Fruit fly (Drosophila melanogaster) whole organism, embryonic: Measurements from ENCODE around the gene sima.

Source experiments
- CG12391 ChIP-seq: fragments of 200-800 bp; sonication (Bioruptor generic); optimal IDR thresholded peaks from 3 replicates; lab custom pipeline; 2018; ENCODE audit warnings: missing biosample characterization, mild to moderate bottlenecking, missing genetic modification characterization, moderate library complexity
- CG13287 ChIP-seq: fragments of 200-800 bp; sonication (Bioruptor generic); IDR thresholded peaks from 2 replicates; pipeline ENCODE4 v1.3.6; 2022; ENCODE audit warnings: missing biosample characterization, missing genetic modification characterization; ENCODE audit not compliant: partially characterized antibody
- CG13424 ChIP-seq: fragments of 200-800 bp; sonication (Bioruptor generic); optimal IDR thresholded peaks from 2 replicates; lab custom pipeline; 2019; ENCODE audit warnings: missing biosample characterization, mild to moderate bottlenecking, missing genetic modification characterization, moderate library complexity
- CG13894 ChIP-seq: fragments of 200-800 bp; sonication (Bioruptor generic); optimal IDR thresholded peaks from 3 replicates; lab custom pipeline; 2018; ENCODE audit warnings: missing biosample characterization, mild to moderate bottlenecking, missing genetic modification characterization, moderate library complexity
- CG14710 ChIP-seq: fragments of 200-800 bp; sonication (Bioruptor generic); optimal IDR thresholded peaks from 3 replicates; lab custom pipeline; 2019; ENCODE audit warnings: missing biosample characterization, mild to moderate bottlenecking, missing genetic modification characterization, moderate library complexity
- CG18599 ChIP-seq: fragments of 200-800 bp; sonication (Bioruptor generic); optimal IDR thresholded peaks from 3 replicates; lab custom pipeline; 2017; ENCODE audit warnings: missing biosample characterization, missing genetic modification characterization, mild to moderate bottlenecking, moderate library complexity, missing genetic modification reagents
- CG2678 ChIP-seq: fragments of 200-800 bp; sonication (Bioruptor generic); optimal IDR thresholded peaks from 3 replicates; lab custom pipeline; 2019; ENCODE audit warnings: missing biosample characterization, mild to moderate bottlenecking, missing genetic modification characterization, moderate library complexity
- CG32532 ChIP-seq: fragments of 200-800 bp; sonication (Bioruptor generic); IDR thresholded peaks from 2 replicates; pipeline ENCODE4 v1.3.6; 2022; ENCODE audit warnings: missing biosample characterization, missing genetic modification characterization
- CG34422 ChIP-seq: fragments of 200-800 bp; sonication (Bioruptor generic); IDR thresholded peaks from 3 replicates; pipeline ENCODE4 v1.3.6; 2022; ENCODE audit warnings: missing biosample characterization, missing genetic modification characterization
- CG4404 ChIP-seq: fragments of 200-800 bp; sonication (Bioruptor generic); IDR thresholded peaks from 2 replicates; pipeline ENCODE4 v1.3.6; 2022; ENCODE audit warnings: missing biosample characterization, missing genetic modification characterization
- CG4854 ChIP-seq: fragments of 200-800 bp; sonication (Bioruptor generic); optimal IDR thresholded peaks from 2 replicates; lab custom pipeline; 2016; ENCODE audit warnings: missing biosample characterization, missing genetic modification characterization, inconsistent platforms
- CG5180 ChIP-seq: fragments of 200-800 bp; sonication (Bioruptor generic); optimal IDR thresholded peaks from 3 replicates; lab custom pipeline; 2017; ENCODE audit warnings: missing biosample characterization, missing genetic modification characterization, mild to moderate bottlenecking, moderate library complexity, missing genetic modification reagents
- CG6765 ChIP-seq: fragments of 200-800 bp; sonication (Bioruptor generic); optimal IDR thresholded peaks from 3 replicates; lab custom pipeline; 2017; ENCODE audit warnings: missing biosample characterization, mild to moderate bottlenecking, missing genetic modification characterization
- CG8388 ChIP-seq: fragments of 200-800 bp; sonication (Bioruptor generic); optimal IDR thresholded peaks from 2 replicates; lab custom pipeline; 2019; ENCODE audit warnings: missing biosample characterization, mild to moderate bottlenecking, missing genetic modification characterization, moderate library complexity
- CG8944 ChIP-seq: fragments of 200-800 bp; sonication (Bioruptor generic); optimal IDR thresholded peaks from 3 replicates; lab custom pipeline; 2016; ENCODE audit warnings: missing biosample characterization, missing genetic modification characterization
- CG9797 ChIP-seq: fragments of 200-800 bp; sonication (Bioruptor generic); optimal IDR thresholded peaks from 3 replicates; lab custom pipeline; 2018; ENCODE audit warnings: missing biosample characterization, mild to moderate bottlenecking, missing genetic modification characterization
- CG9817 ChIP-seq: fragments of 200-800 bp; sonication (Bioruptor generic); optimal IDR thresholded peaks from 2 replicates; lab custom pipeline; 2018; ENCODE audit warnings: missing biosample characterization, mild to moderate bottlenecking, missing genetic modification characterization, moderate library complexity
- CG9932 ChIP-seq: fragments of 200-800 bp; sonication (Bioruptor generic); IDR thresholded peaks from 2 replicates; pipeline ENCODE4 v1.3.6; 2022; ENCODE audit warnings: missing biosample characterization, missing genetic modification characterization
- Dad ChIP-seq: fragments of 200-800 bp; sonication (Bioruptor generic); optimal IDR thresholded peaks from 3 replicates; lab custom pipeline; 2016; ENCODE audit warnings: missing biosample characterization, missing genetic modification characterization
- Elba2 ChIP-seq: fragments of 200-800 bp; sonication (Bioruptor generic); optimal IDR thresholded peaks from 3 replicates; lab custom pipeline; 2016; ENCODE audit warnings: missing biosample characterization, missing genetic modification characterization
- Hmr ChIP-seq: fragments of 200-800 bp; sonication (Bioruptor generic); optimal IDR thresholded peaks from 3 replicates; lab custom pipeline; 2017; ENCODE audit warnings: mild to moderate bottlenecking, missing biosample characterization, missing genetic modification reagents, missing genetic modification characterization
- Hr3 ChIP-seq: fragments of 200-800 bp; sonication (Bioruptor generic); optimal IDR thresholded peaks from 3 replicates; lab custom pipeline; 2016; ENCODE audit warnings: missing biosample characterization, missing genetic modification characterization
- Kr ChIP-seq: fragments of 200-800 bp; sonication (Bioruptor generic); optimal IDR thresholded peaks from 2 replicates; lab custom pipeline; 2017; ENCODE audit warnings: missing biosample characterization, mild to moderate bottlenecking, missing genetic modification characterization
- MBD-R2 ChIP-seq: fragments of 200-800 bp; sonication (Bioruptor generic); IDR thresholded peaks from 2 replicates; pipeline ENCODE4 v1.3.6; 2022; ENCODE audit warnings: missing biosample characterization, missing genetic modification characterization
- MESR4 ChIP-seq: fragments of 200-800 bp; sonication (Bioruptor generic); optimal IDR thresholded peaks from 2 replicates; lab custom pipeline; 2018; ENCODE audit warnings: missing biosample characterization, mild to moderate bottlenecking, missing genetic modification characterization, moderate library complexity
- Med ChIP-seq: fragments of 200-800 bp; sonication (Bioruptor generic); peaks from one replicate; lab custom pipeline; 2016; ENCODE audit warnings: missing biosample characterization, missing genetic modification characterization, mild to moderate bottlenecking, inconsistent platforms, moderate library complexity
- Meics ChIP-seq: fragments of 200-800 bp; sonication (Bioruptor generic); optimal IDR thresholded peaks from 2 replicates; lab custom pipeline; 2017; ENCODE audit warnings: missing biosample characterization, mild to moderate bottlenecking, missing genetic modification characterization
- Rfx ChIP-seq: fragments of 200-800 bp; sonication (Bioruptor generic); IDR thresholded peaks from 2 replicates; pipeline ENCODE4 v1.3.6; 2022; ENCODE audit warnings: missing biosample characterization, missing genetic modification characterization
- Side ChIP-seq: fragments of 200-800 bp; sonication (Bioruptor generic); optimal IDR thresholded peaks from 2 replicates; lab custom pipeline; 2016; ENCODE audit warnings: missing biosample characterization, missing genetic modification characterization
- Trl ChIP-seq, 3 experiments: fragments of >200 bp in 2 of 3; fragments of 200-800 bp in 1 of 3; sonication (Bioruptor generic) in 1 of 3; optimal IDR thresholded peaks; 2 replicates in 1 of 3; 3 replicates in 2 of 3; lab custom pipeline; 2016 to 2017; ENCODE audit warnings: missing biosample characterization in 1 of 3, missing genetic modification characterization in 1 of 3
- Xrp1 ChIP-seq: fragments of 200-800 bp; sonication (Bioruptor generic); IDR thresholded peaks from 2 replicates; pipeline ENCODE4 v1.3.6; 2022; ENCODE audit warnings: missing biosample characterization, missing genetic modification characterization
- bcd ChIP-seq: fragments of 200-800 bp; sonication (Bioruptor generic); optimal IDR thresholded peaks from 2 replicates; lab custom pipeline; 2017; ENCODE audit warnings: missing biosample characterization, mild to moderate bottlenecking, missing genetic modification characterization
- cas ChIP-seq: fragments of 200-800 bp; sonication (Bioruptor generic); IDR thresholded peaks from 2 replicates; pipeline ENCODE4 v1.3.6; 2022; ENCODE audit warnings: missing biosample characterization, missing genetic modification characterization
- chif ChIP-seq, 2 experiments: fragments of 200-800 bp; sonication (Bioruptor generic); optimal IDR thresholded peaks; 3 replicates each; lab custom pipeline; 2016; ENCODE audit warnings: missing biosample characterization in 2 of 2, missing genetic modification characterization in 2 of 2
- chm ChIP-seq: fragments of 200-800 bp; sonication (Bioruptor generic); IDR thresholded peaks from 2 replicates; pipeline ENCODE4 v1.3.6; 2022; ENCODE audit warnings: missing biosample characterization, missing genetic modification characterization
- chn ChIP-seq: fragments of 200-800 bp; sonication (Bioruptor generic); optimal IDR thresholded peaks from 2 replicates; lab custom pipeline; 2016; ENCODE audit warnings: missing biosample characterization, missing genetic modification characterization
- ind ChIP-seq: fragments of 200-800 bp; sonication (Bioruptor generic); optimal IDR thresholded peaks from 3 replicates; lab custom pipeline; 2016; ENCODE audit warnings: missing biosample characterization, missing genetic modification characterization
- luna ChIP-seq: fragments of 200-800 bp; sonication (Bioruptor generic); optimal IDR thresholded peaks from 2 replicates; lab custom pipeline; 2016; ENCODE audit warnings: missing biosample characterization, missing genetic modification characterization
- mam ChIP-seq: fragments of 200-800 bp; sonication (Bioruptor generic); optimal IDR thresholded peaks from 3 replicates; lab custom pipeline; 2016; ENCODE audit warnings: missing biosample characterization, missing genetic modification characterization
- nmo ChIP-seq: fragments of 200-800 bp; sonication (Bioruptor generic); optimal IDR thresholded peaks from 2 replicates; lab custom pipeline; 2018; ENCODE audit warnings: missing biosample characterization, mild to moderate bottlenecking, missing genetic modification characterization, moderate library complexity
- oc ChIP-seq: fragments of 200-800 bp; sonication (Bioruptor generic); optimal IDR thresholded peaks from 2 replicates; lab custom pipeline; 2018; ENCODE audit warnings: missing biosample characterization, mild to moderate bottlenecking, missing genetic modification characterization, moderate library complexity
- ro ChIP-seq: fragments of 200-800 bp; sonication (Bioruptor generic); IDR thresholded peaks from 2 replicates; pipeline ENCODE4 v1.3.6; 2022; ENCODE audit warnings: missing biosample characterization, missing genetic modification characterization
- row ChIP-seq: fragments of 200-800 bp; sonication (Bioruptor generic); IDR thresholded peaks from 3 replicates; pipeline ENCODE4 v1.3.6; 2022; ENCODE audit warnings: missing biosample characterization, missing genetic modification characterization
- stc ChIP-seq: fragments of 200-800 bp; sonication (Bioruptor generic); IDR thresholded peaks from 2 replicates; pipeline ENCODE4 v1.3.6; 2022; ENCODE audit warnings: missing biosample characterization, missing genetic modification characterization
- trem ChIP-seq: fragments of 200-800 bp; optimal IDR thresholded peaks from 3 replicates; lab custom pipeline; 2019; ENCODE audit warnings: missing biosample characterization, mild to moderate bottlenecking, missing genetic modification characterization, moderate library complexity
- unc-4 ChIP-seq: fragments of 200-800 bp; sonication (Bioruptor generic); IDR thresholded peaks from 2 replicates; pipeline ENCODE4 v1.3.6; 2022; ENCODE audit warnings: missing biosample characterization, missing genetic modification characterization; ENCODE audit not compliant: partially characterized antibody
- usp ChIP-seq: fragments of >200 bp; optimal IDR thresholded peaks from 2 replicates; lab custom pipeline; 2017; ENCODE audit warnings: missing biosample characterization, missing genetic modification characterization
- vfl ChIP-seq: fragments of 200-800 bp; sonication (Bioruptor generic); optimal IDR thresholded peaks from 2 replicates; lab custom pipeline; 2016; ENCODE audit warnings: missing biosample characterization, missing genetic modification characterization

Gene sima

dm6 chr3R:30058057-30058868 is at the start of gene sima (continued):
- peak; percentile 83 for TF ChIP-seq Med (GFP tag; lab: Kevin White, UChicago)
- TF ChIP-seq Elba2 (GFP tag; lab: Kevin White, UChicago): peak; percentile 97
- TF ChIP-seq ind (GFP tag; lab: Kevin White, UChicago): peak; percentile 17
- TF ChIP-seq bcd (GFP tag; lab: Kevin White, UChicago): peak; percentile 16
- TF ChIP-seq Meics (GFP tag; lab: Kevin White, UChicago): peak; percentile 55
- TF ChIP-seq CG4404 (GFP tag; lab: Robert Waterston, UW): no peak
- peak; percentile 32 for TF ChIP-seq mam (GFP tag; lab: Kevin White, UChicago)
- TF ChIP-seq chn (GFP tag; lab: Kevin White, UChicago): peak; percentile 37
- no peak for TF ChIP-seq usp (GFP tag; lab: Kevin White, UChicago)
- TF ChIP-seq Rfx: peak; percentile 64
- TF ChIP-seq trem (tag; lab: Kevin White, UChicago): peak; percentile 64
- TF ChIP-seq Hr3: peak; percentile 9
- no peak for TF ChIP-seq Kr (GFP tag; lab: Kevin White, UChicago)
- peak; percentile 51; the same call in 1 of the 2 replicates for TF ChIP-seq Xrp1 (GFP tag; lab: Robert Waterston, UW)
- peak; percentile 39 for TF ChIP-seq Hmr
- no peak for TF ChIP-seq Trl (optimal IDR thresholded peaks at IDR 0.05; lab: Kevin White, UChicago)
- TF ChIP-seq Trl (GFP tag; optimal IDR thresholded peaks at IDR 0.05; lab: Kevin White, UChicago): peak; percentile 35
- 0 out of 2 replicates have a peak, but pooled peaks have one; percentile 19 for TF ChIP-seq unc-4
- peak; percentile 24 for TF ChIP-seq CG18599 (GFP tag; lab: Kevin White, UChicago)
- 0 out of 2 replicates have a peak, but pooled peaks have one; percentile 17 for TF ChIP-seq stc (GFP tag; lab: Robert Waterston, UW)
- no peak for TF ChIP-seq Side (GFP tag; lab: Kevin White, UChicago)
- TF ChIP-seq CG8388 (GFP tag; lab: Kevin White, UChicago): peak; percentile 44
- TF ChIP-seq CG4854: no peak
- TF ChIP-seq CG8944 (GFP tag; lab: Kevin White, UChicago): peak; percentile 4
- TF ChIP-seq CG32532 (GFP tag; lab: Robert Waterston, UW): peak; percentile 61
- TF ChIP-seq chm: peak; percentile 48; the same call in 1 of the 2 replicates
- peak; percentile 17; the same call in 1 of the 2 replicates for TF ChIP-seq cas (GFP tag; lab: Robert Waterston, UW)
- TF ChIP-seq CG13894 (tag; lab: Kevin White, UChicago): peak; percentile 56
- peak; percentile 38 for TF ChIP-seq oc (tag; lab: Kevin White, UChicago)
- peak; percentile 65 for TF ChIP-seq MBD-R2
- no peak for TF ChIP-seq CG5180 (GFP tag; lab: Kevin White, UChicago)
- peak; percentile 27 for TF ChIP-seq CG13424
- TF ChIP-seq CG9817: peak; percentile 1
- peak; percentile 14 for TF ChIP-seq Dad (GFP tag; lab: Kevin White, UChicago)
- TF ChIP-seq luna: peak; percentile 1
- peak; percentile 80 for TF ChIP-seq row (GFP tag; lab: Robert Waterston, UW)
- TF ChIP-seq CG9932 (GFP tag; lab: Robert Waterston, UW): peak; percentile 63
- peak; percentile 4 to 18 for TF ChIP-seq chif (GFP tag; optimal IDR thresholded peaks at IDR 0.05; lab: Kevin White, UChicago)
- peak; percentile 65 for TF ChIP-seq MESR4 (GFP tag; lab: Kevin White, UChicago)
- TF ChIP-seq CG9797 (GFP tag; lab: Kevin White, UChicago): peak; percentile 90
- peak; percentile 37 for TF ChIP-seq CG6765
- TF ChIP-seq CG12391 (tag; lab: Kevin White, UChicago): peak; percentile 38
- TF ChIP-seq CG34422 (GFP tag; lab: Robert Waterston, UW): peak; percentile 12; the same call in 1 of the 3 replicates
- TF ChIP-seq nmo (GFP tag; lab: Kevin White, UChicago): peak; percentile 51
- peak; percentile 28 for TF ChIP-seq CG2678 (tag; lab: Kevin White, UChicago)
- peak; percentile 29 for TF ChIP-seq vfl (GFP tag; lab: Kevin White, UChicago)
- no peak for TF ChIP-seq ro (GFP tag; lab: Robert Waterston, UW)
- TF ChIP-seq CG14710 (tag; lab: Kevin White, UChicago): peak; percentile 51
- peak; percentile 25; the same call in 1 of the 2 replicates for TF ChIP-seq CG13287 (GFP tag; lab: Robert Waterston, UW)
